Worm (Caenorhabditis elegans) whole organism, late embryonic: ENCODE measurements around the gene frm-2.

Source experiments
- C08G9.2 ChIP-seq: sonication (generic microtip); optimal IDR thresholded peaks from 2 replicates; lab custom pipeline; 2016; ENCODE audit warnings: mild to moderate bottlenecking, missing genetic modification characterization, moderate library complexity, missing compliant biosample characterization
- Y22D7AL.16 ChIP-seq: sonication (generic microtip); optimal IDR thresholded peaks from 2 replicates; lab custom pipeline; 2016; ENCODE audit warnings: missing genetic modification characterization, missing compliant biosample characterization
- ama-1 ChIP-seq: fragments of 150-350 bp; optimal IDR thresholded peaks from 2 replicates; lab custom pipeline; 2014
- ceh-18 ChIP-seq: sonication (generic microtip); optimal IDR thresholded peaks from 2 replicates; lab custom pipeline; 2016; ENCODE audit warnings: missing genetic modification characterization, missing compliant biosample characterization
- ceh-2 ChIP-seq: sonication (generic microtip); optimal IDR thresholded peaks from 2 replicates; lab custom pipeline; 2016; ENCODE audit warnings: missing genotype, missing genetic modification characterization, missing compliant biosample characterization
- ceh-24 ChIP-seq: sonication (generic microtip); optimal IDR thresholded peaks from 2 replicates; lab custom pipeline; 2016; ENCODE audit warnings: mild to moderate bottlenecking, missing genetic modification characterization, missing compliant biosample characterization
- ceh-30 ChIP-seq: fragments of 150-350 bp; optimal IDR thresholded peaks from 2 replicates; lab custom pipeline; 2014; ENCODE audit warnings: missing biosample characterization, missing genetic modification characterization
- ceh-31 ChIP-seq: sonication (generic microtip); optimal IDR thresholded peaks from 2 replicates; lab custom pipeline; 2016; ENCODE audit warnings: missing genetic modification characterization, missing compliant biosample characterization
- ceh-34 ChIP-seq: sonication (generic microtip); optimal IDR thresholded peaks from 2 replicates; lab custom pipeline; 2016; ENCODE audit warnings: mild to moderate bottlenecking, missing genetic modification characterization, missing compliant biosample characterization
- ceh-45 ChIP-seq: fragments of 200-800 bp; sonication (Bioruptor generic); IDR thresholded peaks from 2 replicates; pipeline ENCODE4 v1.3.6; 2022; ENCODE audit warnings: missing genetic modification reagents, missing genetic modification characterization, missing compliant biosample characterization
- ceh-48 ChIP-seq: sonication (generic microtip); optimal IDR thresholded peaks from 2 replicates; lab custom pipeline; 2016; ENCODE audit warnings: missing genetic modification characterization, inconsistent platforms, missing compliant biosample characterization
- ceh-9 ChIP-seq: sonication (generic microtip); optimal IDR thresholded peaks from 2 replicates; lab custom pipeline; 2016; ENCODE audit warnings: mild to moderate bottlenecking, missing genetic modification characterization, inconsistent platforms, missing compliant biosample characterization
- che-1 ChIP-seq: sonication (generic microtip); optimal IDR thresholded peaks from 2 replicates; lab custom pipeline; 2016; ENCODE audit warnings: mild to moderate bottlenecking, missing genetic modification characterization, missing compliant biosample characterization
- dmd-4 ChIP-seq: sonication (generic microtip); optimal IDR thresholded peaks from 2 replicates; lab custom pipeline; 2016; ENCODE audit warnings: borderline replicate concordance, missing genetic modification characterization, missing compliant biosample characterization
- dve-1 ChIP-seq: sonication (generic microtip); optimal IDR thresholded peaks from 2 replicates; lab custom pipeline; 2017; ENCODE audit warnings: antibody characterized with exemption, mild to moderate bottlenecking, missing genetic modification characterization, missing compliant biosample characterization
- elt-2 ChIP-seq: sonication (generic microtip); optimal IDR thresholded peaks from 2 replicates; lab custom pipeline; 2016; ENCODE audit warnings: missing genetic modification reagents, missing genetic modification characterization, missing compliant biosample characterization
- ets-4 ChIP-seq: sonication (generic microtip); optimal IDR thresholded peaks from 2 replicates; lab custom pipeline; 2016; ENCODE audit warnings: missing genetic modification characterization, missing compliant biosample characterization
- eyg-1 ChIP-seq: sonication (generic microtip); optimal IDR thresholded peaks from 2 replicates; lab custom pipeline; 2016; ENCODE audit warnings: missing genotype, missing genetic modification characterization, missing compliant biosample characterization
- fax-1 ChIP-seq: sonication (generic microtip); optimal IDR thresholded peaks from 2 replicates; lab custom pipeline; 2016; ENCODE audit warnings: missing genotype, missing genetic modification characterization, missing compliant biosample characterization
- fkh-10 ChIP-seq: fragments of 150-350 bp; optimal IDR thresholded peaks from 2 replicates; lab custom pipeline; 2014; ENCODE audit warnings: missing biosample characterization, missing genetic modification reagents, missing genetic modification characterization
- gmeb-2 ChIP-seq: sonication (generic microtip); optimal IDR thresholded peaks from 2 replicates; lab custom pipeline; 2016; ENCODE audit warnings: missing genetic modification characterization, inconsistent platforms, missing compliant biosample characterization
- hlh-15 ChIP-seq: sonication (generic microtip); optimal IDR thresholded peaks from 2 replicates; lab custom pipeline; 2016; ENCODE audit warnings: missing genetic modification characterization, missing compliant biosample characterization
- hlh-30 ChIP-seq: sonication (generic microtip); optimal IDR thresholded peaks from 2 replicates; lab custom pipeline; 2017; ENCODE audit warnings: antibody characterized with exemption, missing genetic modification characterization, missing compliant biosample characterization; ENCODE audit not compliant: insufficient read depth
- hlh-8 ChIP-seq: sonication (generic microtip); optimal IDR thresholded peaks from 2 replicates; lab custom pipeline; 2016; ENCODE audit warnings: missing genotype, missing genetic modification characterization, missing compliant biosample characterization
- lim-6 ChIP-seq: sonication (generic microtip); optimal IDR thresholded peaks from 2 replicates; lab custom pipeline; 2016; ENCODE audit warnings: missing genetic modification characterization, missing compliant biosample characterization
- lin-11 ChIP-seq: fragments of 200-800 bp; sonication (Bioruptor generic); optimal IDR thresholded peaks from 2 replicates; lab custom pipeline; 2018; ENCODE audit warnings: mild to moderate bottlenecking, missing genetic modification characterization, missing compliant biosample characterization
- madf-2 ChIP-seq: sonication (generic microtip); optimal IDR thresholded peaks from 2 replicates; lab custom pipeline; 2017; ENCODE audit warnings: missing genetic modification characterization, missing compliant biosample characterization
- nfya-1 ChIP-seq: sonication (generic microtip); optimal IDR thresholded peaks from 2 replicates; lab custom pipeline; 2017; ENCODE audit warnings: missing genetic modification characterization, mild to moderate bottlenecking, missing compliant biosample characterization, antibody characterized with exemption, moderate library complexity
- nhr-11 ChIP-seq: fragments of 150-350 bp; optimal IDR thresholded peaks from 2 replicates; lab custom pipeline; 2014; ENCODE audit warnings: missing biosample characterization, missing genetic modification characterization
- pag-3 ChIP-seq: sonication (generic microtip); optimal IDR thresholded peaks from 2 replicates; lab custom pipeline; 2016; ENCODE audit warnings: missing compliant biosample characterization, missing genetic modification characterization, borderline replicate concordance
- pat-9 ChIP-seq: fragments of 200-800 bp; sonication (Bioruptor generic); optimal IDR thresholded peaks from 2 replicates; lab custom pipeline; 2018; ENCODE audit warnings: mild to moderate bottlenecking, missing genetic modification characterization, moderate library complexity, missing compliant biosample characterization
- pros-1 ChIP-seq: fragments of 150-350 bp; optimal IDR thresholded peaks from 2 replicates; lab custom pipeline; 2014; ENCODE audit warnings: missing biosample characterization, missing genetic modification reagents, missing genetic modification characterization
- ref-2 ChIP-seq: sonication (generic microtip); optimal IDR thresholded peaks from 2 replicates; lab custom pipeline; 2016; ENCODE audit warnings: missing genetic modification characterization, missing compliant biosample characterization
- sdc-2 ChIP-seq: sonication (generic microtip); optimal IDR thresholded peaks from 2 replicates; lab custom pipeline; 2016; ENCODE audit warnings: missing genotype, missing genetic modification characterization, missing compliant biosample characterization
- sox-2 ChIP-seq: fragments of 200-800 bp; sonication (Bioruptor generic); IDR thresholded peaks from 2 replicates; pipeline ENCODE4 v1.3.6; 2022; ENCODE audit warnings: missing genetic modification reagents, missing genetic modification characterization, missing compliant biosample characterization
- tbx-7 ChIP-seq: sonication (generic microtip); optimal IDR thresholded peaks from 2 replicates; lab custom pipeline; 2016; ENCODE audit warnings: missing genotype, missing genetic modification characterization, missing compliant biosample characterization
- ttx-3 ChIP-seq: sonication (generic microtip); optimal IDR thresholded peaks from 2 replicates; lab custom pipeline; 2016; ENCODE audit warnings: missing genetic modification reagents, missing genetic modification characterization, missing compliant biosample characterization
- unc-42 ChIP-seq: sonication (generic microtip); optimal IDR thresholded peaks from 2 replicates; lab custom pipeline; 2016; ENCODE audit warnings: missing genotype, missing genetic modification characterization, missing compliant biosample characterization
- unc-86 ChIP-seq: sonication (generic microtip); optimal IDR thresholded peaks from 2 replicates; lab custom pipeline; 2016; ENCODE audit warnings: missing genetic modification characterization, missing compliant biosample characterization
- zip-5 ChIP-seq: sonication (generic microtip); optimal IDR thresholded peaks from 2 replicates; lab custom pipeline; 2016; ENCODE audit warnings: missing genetic modification characterization, missing compliant biosample characterization

frm-2 gene

DNA sequence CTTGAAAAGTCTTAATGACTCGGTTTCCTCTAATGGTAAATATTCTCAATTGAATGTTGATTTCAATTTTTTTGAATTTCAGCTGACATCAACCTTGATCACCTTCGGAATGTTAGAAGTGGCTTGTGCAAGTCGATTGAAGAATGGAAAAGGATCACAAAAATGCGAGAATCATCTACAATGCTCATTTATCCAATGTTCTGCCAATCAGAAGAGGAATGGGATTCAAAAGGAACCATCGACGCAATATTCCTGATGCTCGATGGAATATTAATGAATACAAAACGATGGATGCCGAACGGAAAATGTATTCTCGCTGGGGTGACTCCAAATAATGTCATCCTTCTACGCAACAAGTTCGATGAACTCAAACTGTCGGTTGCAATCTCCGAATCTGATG lies 20.4 kb downstream of the frm-2 start:
- TF ChIP-seq ceh-9: no peak
- TF ChIP-seq pros-1 (tag; lab: Kevin White, UChicago): no peak
- no peak for TF ChIP-seq ceh-34 (tag; lab: Kevin White, UChicago)
- TF ChIP-seq zip-5 (tag; lab: Kevin White, UChicago): no peak
- TF ChIP-seq unc-86: no peak
- TF ChIP-seq ceh-45: no peak

DNA sequence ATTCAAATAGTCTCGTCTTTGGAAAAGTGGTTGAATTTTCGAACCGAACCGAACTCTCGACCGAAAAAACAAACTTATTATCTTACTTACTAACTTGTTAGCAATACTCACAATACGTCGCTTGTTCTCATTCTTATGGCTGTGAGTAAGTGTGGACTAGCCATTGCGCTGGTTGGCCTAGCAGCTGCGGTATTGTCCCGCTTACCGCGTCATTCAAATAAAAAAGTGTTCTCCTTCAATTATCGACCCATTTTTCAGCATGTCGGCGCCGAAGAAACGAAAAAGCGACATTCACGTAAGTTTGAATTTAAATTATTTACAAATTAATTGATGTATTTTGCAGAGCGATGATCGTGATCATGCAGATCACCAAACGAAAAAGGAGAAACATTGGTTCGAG lies 22.9 kb downstream of the frm-2 start:
- TF ChIP-seq ets-4 (peak; percentile 79), ceh-31 (peak; percentile 14), gmeb-2 (tag; lab: Kevin White, UChicago) (no peak), dmd-4 (tag; lab: Kevin White, UChicago) (no peak)

DNA sequence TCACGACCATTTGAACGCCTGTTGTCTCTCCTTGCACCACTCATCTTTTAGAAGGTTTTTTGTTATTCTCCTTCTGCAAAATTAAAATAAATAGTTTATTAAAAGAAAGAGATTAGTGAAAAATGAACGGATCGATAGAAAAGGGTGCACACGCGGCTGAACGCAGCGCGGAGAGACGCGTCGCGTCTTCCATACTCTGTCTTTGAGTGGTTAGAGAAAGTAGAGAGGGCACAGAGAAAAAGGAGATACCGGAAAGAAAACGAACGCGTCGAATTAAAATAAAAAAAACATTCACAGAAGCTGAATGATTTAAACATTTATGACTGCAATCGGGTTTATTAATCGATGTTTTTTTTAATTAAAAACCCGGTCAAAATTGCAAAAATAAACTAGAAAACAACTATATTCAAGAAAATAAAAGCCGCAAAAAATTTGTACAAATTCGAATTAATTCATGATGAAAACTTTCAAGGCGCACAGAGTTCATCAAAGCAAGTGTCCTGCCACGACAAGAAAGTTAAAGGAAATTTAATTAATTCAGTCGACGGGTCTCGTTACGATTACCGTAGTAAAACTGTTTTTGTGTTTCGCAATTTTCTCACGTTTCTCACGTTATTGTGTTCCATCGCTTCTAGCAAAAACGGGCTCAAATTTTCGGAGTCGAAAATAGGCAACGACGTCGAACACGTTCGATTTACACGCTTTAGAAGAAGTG lies 23.6 kb downstream of the frm-2 start, which contains the start of the genes nono-1 and nop-1:
nono-1 (minus strand) TSS at position 75 of the 715 bp plus-strand sequence.
nop-1 (plus strand) TSS at position 551 of the 715 bp plus-strand sequence.
- no peak for TF ChIP-seq ceh-30 (tag; lab: Kevin White, UChicago)
- peak; percentile 49 for TF ChIP-seq ceh-48 (tag; lab: Kevin White, UChicago)
- TF ChIP-seq eyg-1 (tag; lab: Kevin White, UChicago): no peak
- TF ChIP-seq lim-6: no peak
- TF ChIP-seq pros-1 (tag; lab: Kevin White, UChicago): no peak
- TF ChIP-seq Y22D7AL.16: no peak
- TF ChIP-seq ama-1 (lab: Kevin White, UChicago): no peak
- no peak for TF ChIP-seq elt-2 (tag; lab: Kevin White, UChicago)
- TF ChIP-seq fax-1 (tag; lab: Kevin White, UChicago): no peak
- TF ChIP-seq nfya-1 (tag; lab: Kevin White, UChicago): peak; percentile 65
- no peak for TF ChIP-seq ttx-3 (tag; lab: Kevin White, UChicago)
- no peak for TF ChIP-seq ref-2
- TF ChIP-seq che-1 (tag; lab: Kevin White, UChicago): no peak
- no peak for TF ChIP-seq dmd-4 (tag; lab: Kevin White, UChicago)
- TF ChIP-seq gmeb-2 (tag; lab: Kevin White, UChicago): no peak
- TF ChIP-seq C08G9.2: no peak
- TF ChIP-seq nhr-11 (tag; lab: Kevin White, UChicago): no peak
- peak; percentile 59 for TF ChIP-seq ets-4
- TF ChIP-seq ceh-24 (tag; lab: Kevin White, UChicago): no peak
- no peak for TF ChIP-seq sdc-2
- no peak for TF ChIP-seq fkh-10
- TF ChIP-seq madf-2 (tag; lab: Kevin White, UChicago): no peak
- TF ChIP-seq hlh-30 (tag; lab: Kevin White, UChicago): no peak
- no peak for TF ChIP-seq zip-5 (tag; lab: Kevin White, UChicago)
- no peak for TF ChIP-seq sox-2 (GFP tag; lab: Robert Waterston, UW)
- TF ChIP-seq lin-11 (tag; lab: Kevin White, UChicago): no peak
- no peak for TF ChIP-seq ceh-9
- TF ChIP-seq tbx-7 (tag; lab: Kevin White, UChicago): no peak
- TF ChIP-seq hlh-8 (tag; lab: Kevin White, UChicago): no peak
- no peak for TF ChIP-seq unc-42 (tag; lab: Kevin White, UChicago)
- TF ChIP-seq ceh-34 (tag; lab: Kevin White, UChicago): peak; percentile 12
- TF ChIP-seq ceh-31: peak; percentile 40
- TF ChIP-seq pat-9 (tag; lab: Kevin White, UChicago): no peak
- no peak for TF ChIP-seq ceh-18 (tag; lab: Kevin White, UChicago)
- no peak for TF ChIP-seq ceh-2 (tag; lab: Kevin White, UChicago)
- no peak for TF ChIP-seq hlh-15 (tag; lab: Kevin White, UChicago)
- TF ChIP-seq pag-3 (tag; lab: Kevin White, UChicago): no peak
- TF ChIP-seq dve-1: no peak
- TF ChIP-seq, all 69 proteins: peak for 5
